Fruit fly (Drosophila melanogaster) S2 (cell line): Measurements from ENCODE around the gene Wwox.

ENCODE experiments used
- CG8478 ChIP-seq: fragments of >200 bp; optimal IDR thresholded peaks from 2 replicates; lab custom pipeline; 2018
- CTCF ChIP-seq, 2 experiments: fragments of >200 bp; optimal IDR thresholded peaks; 2 replicates each; lab custom pipeline; 2018

Gene Wwox

DNA sequence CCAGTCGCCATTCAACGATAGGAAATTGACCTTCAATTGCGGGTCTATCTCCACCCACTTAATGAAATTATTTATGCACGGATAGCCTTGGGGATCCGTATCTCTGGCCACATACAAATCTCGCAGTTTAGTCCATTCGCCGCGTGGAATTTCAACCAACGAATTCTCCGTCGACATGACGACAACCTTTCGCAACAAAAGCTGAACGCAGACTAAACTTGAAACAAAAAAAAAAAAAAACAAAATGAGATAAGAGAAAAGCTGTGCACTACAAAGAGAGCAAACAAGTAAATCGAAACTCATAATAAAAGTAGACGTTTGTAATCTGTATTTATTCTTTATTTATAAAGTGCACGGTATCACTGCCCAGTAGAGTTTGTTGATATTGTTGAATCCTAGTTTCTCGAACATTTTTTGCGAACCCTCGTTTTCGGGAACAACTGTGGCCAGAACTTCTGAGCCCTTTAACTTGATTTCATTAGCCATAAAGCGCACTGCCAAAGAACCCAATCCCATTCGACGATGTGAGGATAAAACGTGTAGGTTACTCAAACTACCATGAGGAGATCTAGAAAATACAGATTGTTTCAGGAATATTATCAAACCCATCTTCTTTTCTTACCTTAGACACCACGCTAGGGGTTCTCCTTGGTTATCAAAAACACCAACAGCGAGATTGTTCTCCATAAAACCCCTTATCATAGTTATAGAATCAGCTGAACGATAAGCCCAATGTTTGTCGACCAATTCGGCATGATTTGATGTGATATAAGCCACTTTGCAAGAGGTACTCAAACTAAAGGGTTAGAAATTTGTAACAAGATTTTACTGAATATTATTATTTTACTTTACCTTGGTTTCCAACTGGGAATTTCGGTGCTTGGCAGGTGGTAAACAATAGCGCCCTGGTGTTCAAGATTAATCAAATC lies 5.5 kb upstream of the Wwox start, which contains the start of gene CG12560:
TSS of gene CG12560 (minus strand) at position 195 of the 929 bp plus-strand sequence.
- no peak for TF ChIP-seq CG8478 (lab: Kevin White, UChicago)
- TF ChIP-seq CTCF (optimal IDR thresholded peaks at IDR 0.05; lab: Kevin White, UChicago) = no peak

DNA sequence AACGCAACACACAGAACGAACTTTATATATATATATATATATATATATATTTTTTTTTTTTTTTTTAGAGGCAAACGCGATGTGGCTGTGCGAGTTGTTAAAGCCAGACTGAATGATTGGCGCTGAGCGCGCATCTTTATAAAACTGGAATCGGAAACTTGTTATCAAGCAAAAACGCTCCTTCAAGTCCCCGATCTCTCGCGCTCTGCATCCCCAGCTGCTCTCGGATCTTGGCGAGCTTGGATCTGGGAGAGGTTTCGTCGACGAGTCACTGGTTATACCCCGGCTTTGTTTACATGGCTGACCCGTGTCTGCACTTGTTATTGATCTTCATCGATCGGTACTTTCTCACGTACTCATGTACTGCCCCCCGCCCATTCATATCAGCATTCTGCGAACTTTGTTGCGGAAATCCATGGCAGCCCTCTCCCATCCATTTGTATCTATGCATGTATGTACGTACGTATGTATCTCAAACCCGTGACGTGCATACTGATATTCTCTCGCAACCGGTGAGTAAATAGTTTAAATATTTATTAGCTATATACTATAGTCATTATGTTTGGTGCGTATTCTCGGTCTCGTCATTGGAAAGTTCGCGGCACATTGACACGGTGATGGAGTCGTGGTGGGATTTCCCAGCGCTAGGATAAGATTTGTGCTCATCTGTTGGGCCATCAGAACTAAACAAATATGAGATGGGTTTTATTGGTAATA lies 3.2 kb upstream of the Wwox start, which contains the start of gene Spn28Dc:
TSS of gene Spn28Dc (minus strand) at position 51 of the 717 bp plus-strand sequence.
- no peak for TF ChIP-seq CTCF (optimal IDR thresholded peaks at IDR 0.05; lab: Kevin White, UChicago)
- no peak for TF ChIP-seq CG8478 (lab: Kevin White, UChicago)

DNA sequence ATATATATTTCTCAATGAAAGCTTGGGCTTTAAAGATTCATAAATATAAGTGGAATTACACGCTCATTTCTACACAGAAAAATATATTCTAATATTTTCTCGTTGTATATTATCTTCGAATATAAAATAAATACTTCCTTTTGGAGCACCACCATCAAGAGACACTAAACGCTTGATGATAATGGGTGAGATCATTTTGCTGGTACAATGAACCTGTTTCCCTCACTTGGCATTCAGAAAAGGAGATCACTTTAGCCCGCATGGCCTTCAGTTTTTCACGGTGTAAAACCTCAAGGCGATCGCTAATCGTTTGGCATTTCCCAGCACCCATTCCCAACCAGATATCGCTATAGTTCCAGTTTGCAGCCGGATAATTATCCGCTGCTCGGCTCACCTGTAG lies 2.0 kb upstream of the Wwox start:
- TF ChIP-seq CG8478 (lab: Kevin White, UChicago) = no peak
- no peak for TF ChIP-seq CTCF (optimal IDR thresholded peaks at IDR 0.05; lab: Kevin White, UChicago)

DNA sequence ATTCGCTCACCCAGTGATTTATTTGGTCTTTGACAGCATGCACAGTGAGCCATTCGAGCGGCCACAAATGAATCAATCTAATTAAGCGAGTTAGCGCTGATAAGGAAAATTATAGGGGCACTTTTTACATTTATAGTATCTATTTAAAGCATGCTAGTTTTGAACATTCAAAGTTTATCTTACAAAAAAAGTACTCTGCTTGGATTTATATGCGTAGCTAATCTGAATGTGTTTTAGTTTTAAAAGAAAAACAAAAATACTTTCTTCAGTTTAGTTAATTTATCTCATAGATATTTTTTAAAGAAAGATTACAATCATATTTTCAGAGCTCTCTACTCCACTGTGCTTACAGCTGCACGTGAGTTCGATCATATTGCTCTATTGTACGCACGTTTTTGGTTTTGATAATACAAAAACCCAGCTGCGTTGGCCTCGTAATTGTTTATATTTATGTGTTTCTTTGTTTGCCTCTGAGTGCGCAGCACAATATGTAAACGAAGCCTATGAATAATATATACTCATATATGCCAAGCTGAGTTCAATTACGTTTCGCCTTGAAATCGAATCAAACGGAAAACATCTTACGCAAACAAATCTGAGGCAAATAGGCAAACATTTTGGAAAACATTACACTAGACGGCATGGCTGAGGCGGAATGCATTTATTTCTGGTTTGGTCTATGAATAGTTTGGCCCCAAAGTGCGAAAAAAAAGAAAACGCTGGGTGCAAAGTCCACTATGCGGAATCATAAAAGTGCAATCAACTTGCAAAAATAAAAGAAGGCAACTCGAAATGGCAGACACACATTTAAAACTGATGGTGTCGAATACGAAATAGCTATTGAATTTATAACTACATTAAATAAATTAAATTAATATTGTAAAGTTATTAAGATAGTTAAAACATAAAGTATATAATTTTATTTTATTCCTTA lies 2.1 kb downstream of the Wwox start:
- no peak for TF ChIP-seq CTCF (optimal IDR thresholded peaks at IDR 0.05; lab: Kevin White, UChicago)
- TF ChIP-seq CG8478 (lab: Kevin White, UChicago) = no peak

DNA sequence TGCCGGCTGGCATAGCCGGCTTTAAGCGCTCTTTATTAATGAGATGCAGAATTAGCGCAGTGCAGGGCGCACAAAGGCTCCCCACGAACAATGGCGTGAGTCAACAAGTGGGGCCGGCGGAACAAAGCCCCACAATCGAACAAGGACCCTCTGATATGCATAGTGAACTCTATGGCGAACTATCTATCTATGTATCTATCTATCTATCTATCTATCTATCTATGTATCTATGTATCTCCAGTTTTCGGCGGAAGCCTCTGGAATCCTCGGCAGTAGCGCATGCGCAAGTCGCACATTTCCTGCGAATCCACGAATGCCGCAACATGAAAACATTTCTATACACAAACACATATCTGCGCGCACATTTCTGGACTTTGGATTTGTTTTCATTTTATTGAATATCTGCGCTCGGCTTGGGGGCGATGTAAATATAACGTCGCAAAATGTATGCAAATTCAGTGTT lies 3.5 kb downstream of the Wwox start:
- TF ChIP-seq CTCF (optimal IDR thresholded peaks at IDR 0.05; lab: Kevin White, UChicago) (no peak), CG8478 (lab: Kevin White, UChicago) (no peak)

DNA sequence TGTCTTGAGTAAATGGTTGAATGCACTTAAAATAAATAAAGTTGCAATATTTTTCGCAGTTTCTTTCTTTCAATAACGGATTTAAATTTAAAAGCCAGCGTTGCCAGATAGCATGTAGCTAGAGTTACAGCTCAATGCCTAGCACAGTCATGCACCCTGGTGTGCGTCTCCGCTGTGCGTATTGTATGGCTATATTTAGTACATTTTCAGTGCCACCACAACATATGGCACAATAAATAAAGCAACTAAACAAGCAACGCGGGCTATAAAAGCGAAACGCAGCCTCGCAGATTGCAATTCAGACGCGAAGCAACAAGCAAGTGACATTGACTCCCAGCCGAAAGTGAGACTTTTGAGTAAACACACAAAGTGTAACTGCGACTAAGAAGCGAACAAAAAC lies 5.4 kb downstream of the Wwox start, which contains the start of gene Sirup:
TSS of gene Sirup (plus strand) at position 215 of the 400 bp plus-strand sequence.
- TF ChIP-seq CG8478 (lab: Kevin White, UChicago) = no peak
- TF ChIP-seq CTCF (optimal IDR thresholded peaks at IDR 0.05; lab: Kevin White, UChicago) = peak; percentile 65 to 73

DNA sequence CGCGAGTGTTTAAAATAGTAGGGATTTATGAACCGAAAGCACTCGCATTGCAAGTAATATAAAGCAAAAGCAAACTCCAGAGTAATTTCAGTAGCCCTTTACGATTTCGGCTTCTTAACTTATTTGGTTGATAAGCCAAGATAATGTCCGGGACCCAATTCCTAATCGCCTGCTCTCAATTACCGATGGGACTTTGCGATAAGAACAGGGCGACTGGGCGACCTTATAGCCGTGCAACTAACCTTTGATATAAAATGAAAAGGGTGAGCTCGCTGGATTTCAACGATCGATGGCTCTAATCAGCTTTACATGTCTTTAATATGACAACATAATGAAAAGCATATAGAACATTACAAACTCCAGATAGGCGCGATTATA lies 6.0 kb downstream of the Wwox start, which contains the start of gene CG7227:
TSS of gene CG7227 (minus strand) at position 72 of the 378 bp plus-strand sequence.
- no peak for TF ChIP-seq CTCF (optimal IDR thresholded peaks at IDR 0.05; lab: Kevin White, UChicago)
- no peak for TF ChIP-seq CG8478 (lab: Kevin White, UChicago)

DNA sequence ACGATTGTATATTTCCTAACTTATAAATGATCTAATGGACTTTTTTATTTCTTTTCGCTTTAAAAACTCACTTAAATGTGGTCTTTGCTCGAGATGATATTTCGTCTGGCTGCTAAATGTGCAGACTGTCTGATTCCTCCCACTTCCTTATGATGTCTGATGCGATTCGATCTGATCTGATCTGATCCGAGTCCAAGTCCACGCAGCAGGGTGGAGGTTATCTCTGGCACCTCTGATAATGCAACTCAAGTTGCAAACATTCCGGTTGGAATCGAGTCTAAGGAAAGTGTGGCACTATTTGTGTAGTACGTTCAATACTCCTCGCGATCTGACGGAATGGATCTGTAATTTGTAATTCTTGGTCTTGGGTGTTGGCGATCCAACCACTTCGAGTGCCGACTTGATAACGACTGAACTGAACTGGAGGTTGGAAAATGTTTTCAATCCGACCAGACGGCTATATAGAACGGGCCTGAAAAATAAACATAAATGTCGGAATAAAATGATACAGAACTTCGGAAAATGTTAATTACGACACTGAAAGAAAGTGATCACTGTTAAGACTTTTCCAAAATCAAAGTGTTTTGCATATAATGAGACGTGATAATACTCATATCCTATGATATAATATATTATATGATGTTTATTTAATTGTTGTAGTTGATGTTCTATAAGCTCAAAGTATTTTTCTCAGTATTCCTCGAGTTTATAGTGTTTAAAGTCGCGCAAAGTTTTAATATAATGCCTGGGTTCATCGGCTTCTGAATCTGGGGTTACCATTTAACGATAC lies 6.6 kb downstream of the Wwox start:
- no peak for TF ChIP-seq CG8478 (lab: Kevin White, UChicago)
- no peak for TF ChIP-seq CTCF (optimal IDR thresholded peaks at IDR 0.05; lab: Kevin White, UChicago)

DNA sequence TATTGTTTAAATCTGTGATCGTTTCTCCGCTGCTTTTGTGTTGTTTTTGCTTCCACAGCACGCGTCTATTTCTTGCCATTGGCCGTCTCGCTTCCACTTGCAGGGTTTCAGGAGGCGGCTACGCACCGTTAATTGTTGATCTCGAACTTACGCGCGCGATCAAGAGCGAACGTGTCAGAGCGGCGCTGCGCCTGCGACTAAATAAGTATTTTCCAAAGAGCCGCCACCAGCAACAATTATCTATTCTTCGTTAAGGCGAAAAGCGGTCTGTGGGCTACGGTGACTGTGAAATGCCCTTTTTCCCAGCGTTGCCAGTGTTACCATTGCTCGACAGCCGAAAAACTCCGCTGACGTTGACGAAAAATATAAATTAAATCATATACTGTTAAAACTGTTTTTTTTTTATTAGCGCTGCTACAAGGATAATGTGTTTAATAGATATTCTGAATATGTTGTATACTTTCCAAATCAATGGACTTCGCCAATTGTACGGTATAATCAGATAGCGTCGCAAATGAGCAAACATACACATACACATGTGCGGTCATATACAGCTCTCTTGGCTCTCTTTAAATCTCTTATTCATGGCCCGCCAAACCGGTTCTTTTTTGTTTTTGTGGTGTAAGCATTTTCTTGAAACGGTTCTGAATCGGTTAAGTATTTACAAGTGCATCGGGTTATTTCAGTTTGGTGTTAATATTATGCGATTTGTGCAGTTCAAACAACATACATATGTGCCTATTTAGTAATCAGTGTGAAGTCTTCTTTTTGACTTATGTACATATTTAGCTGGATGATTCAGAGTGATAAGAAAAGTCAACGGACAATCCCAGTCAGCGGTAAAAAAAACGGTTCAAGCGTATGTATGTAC lies 9.9 kb downstream of the Wwox start, which contains the start of gene pes:
TSS of gene pes (minus strand) at position 201 of the 871 bp plus-strand sequence.
- TF ChIP-seq CTCF (optimal IDR thresholded peaks at IDR 0.05; lab: Kevin White, UChicago) = no peak
- TF ChIP-seq CG8478 (lab: Kevin White, UChicago) = no peak

DNA sequence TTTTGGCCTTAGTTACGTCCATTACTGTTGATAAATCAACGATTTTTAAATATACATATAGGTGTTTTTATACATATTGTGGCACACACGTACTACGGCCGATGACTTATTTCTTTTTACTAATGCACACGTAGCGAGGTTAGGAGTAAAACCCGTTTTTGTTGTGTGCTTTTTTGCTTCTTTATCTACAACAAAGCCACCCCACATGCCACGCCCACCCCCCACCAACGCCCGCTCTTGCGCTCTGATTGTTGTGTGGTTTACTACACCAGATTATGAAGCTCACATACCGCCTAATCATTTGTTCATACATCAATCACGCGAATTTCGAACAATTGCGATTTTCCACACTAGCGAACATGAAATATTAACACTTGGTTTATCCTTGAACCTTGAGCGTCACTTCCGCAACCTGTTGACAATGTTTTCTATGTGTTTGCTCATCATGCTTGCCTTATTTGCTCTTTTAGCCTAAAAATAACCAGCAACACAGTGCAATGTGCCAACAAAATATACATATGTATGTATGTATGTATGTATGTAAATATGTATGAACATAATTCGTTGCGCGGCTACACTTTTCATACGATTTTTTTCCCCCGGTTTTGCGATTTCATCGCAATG lies 10.9 kb downstream of the Wwox start:
- TF ChIP-seq CTCF (optimal IDR thresholded peaks at IDR 0.05; lab: Kevin White, UChicago) (no peak), CG8478 (lab: Kevin White, UChicago) (no peak)

DNA sequence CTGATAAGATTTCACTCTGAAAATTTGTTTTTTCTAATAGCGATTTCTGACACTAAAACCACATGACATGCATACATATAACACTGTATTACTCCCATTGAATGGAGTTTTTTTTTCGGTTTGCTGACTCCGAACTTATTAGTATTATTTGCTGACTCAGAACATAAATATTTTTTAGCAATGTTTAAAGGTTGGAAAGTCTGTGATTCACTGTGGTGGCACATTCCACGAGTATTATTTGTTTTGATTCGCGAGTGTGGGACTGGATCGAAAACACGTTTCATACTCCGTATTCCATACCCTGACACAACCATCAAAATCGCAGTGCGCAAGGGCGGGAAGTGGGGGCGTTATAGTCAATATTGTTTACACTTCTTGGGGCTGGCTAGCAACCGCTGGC lies 11.4 kb downstream of the Wwox start:
- no peak for TF ChIP-seq CG8478 (lab: Kevin White, UChicago)
- TF ChIP-seq CTCF (optimal IDR thresholded peaks at IDR 0.05; lab: Kevin White, UChicago) = no peak

DNA sequence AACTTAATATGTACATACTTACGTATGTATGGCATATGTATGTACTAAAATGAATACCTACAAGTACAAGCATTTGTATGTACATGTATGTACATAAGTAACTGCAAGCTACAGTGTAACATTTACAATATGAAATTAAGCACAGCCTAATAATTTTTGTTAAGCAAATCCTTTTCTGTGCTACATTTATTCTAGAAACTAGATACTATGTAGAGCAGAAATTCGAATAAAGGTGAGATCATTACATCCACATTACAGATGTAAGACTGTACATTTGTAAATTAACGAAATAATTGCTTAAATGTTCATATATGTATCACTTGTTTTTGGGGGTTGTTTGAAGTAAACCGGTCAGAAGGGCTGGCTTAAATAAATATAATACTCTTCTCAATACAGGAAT lies 12.1 kb downstream of the Wwox start:
- TF ChIP-seq CTCF (optimal IDR thresholded peaks at IDR 0.05; lab: Kevin White, UChicago) = no peak
- no peak for TF ChIP-seq CG8478 (lab: Kevin White, UChicago)
